Worm (Caenorhabditis elegans) whole organism, late embryonic: Measurements from ENCODE around the gene F33A8.7.

Experiments used
- C38D4.7 ChIP-seq: fragments of 200-800 bp; sonication (Bioruptor generic); optimal IDR thresholded peaks from 2 replicates; lab custom pipeline; 2018; ENCODE audit warnings: mild to moderate bottlenecking, missing genetic modification characterization, moderate library complexity, missing compliant biosample characterization
- K09A11.1 ChIP-seq: sonication (generic microtip); optimal IDR thresholded peaks from 2 replicates; lab custom pipeline; 2017; ENCODE audit warnings: antibody characterized with exemption, mild to moderate bottlenecking, missing genetic modification characterization, missing compliant biosample characterization; ENCODE audit not compliant: insufficient read depth
- ama-1 ChIP-seq: fragments of 150-350 bp; optimal IDR thresholded peaks from 2 replicates; lab custom pipeline; 2014
- ceh-31 ChIP-seq: sonication (generic microtip); optimal IDR thresholded peaks from 2 replicates; lab custom pipeline; 2016; ENCODE audit warnings: missing genetic modification characterization, missing compliant biosample characterization
- dmd-4 ChIP-seq: sonication (generic microtip); optimal IDR thresholded peaks from 2 replicates; lab custom pipeline; 2016; ENCODE audit warnings: borderline replicate concordance, missing genetic modification characterization, missing compliant biosample characterization
- dve-1 ChIP-seq: sonication (generic microtip); optimal IDR thresholded peaks from 2 replicates; lab custom pipeline; 2017; ENCODE audit warnings: antibody characterized with exemption, mild to moderate bottlenecking, missing genetic modification characterization, missing compliant biosample characterization
- elt-2 ChIP-seq: sonication (generic microtip); optimal IDR thresholded peaks from 2 replicates; lab custom pipeline; 2016; ENCODE audit warnings: missing genetic modification reagents, missing genetic modification characterization, missing compliant biosample characterization
- fax-1 ChIP-seq: sonication (generic microtip); optimal IDR thresholded peaks from 2 replicates; lab custom pipeline; 2016; ENCODE audit warnings: missing genotype, missing genetic modification characterization, missing compliant biosample characterization
- fkh-6 ChIP-seq: sonication (generic microtip); optimal IDR thresholded peaks from 2 replicates; lab custom pipeline; 2016; ENCODE audit warnings: missing genetic modification characterization, missing compliant biosample characterization
- lin-11 ChIP-seq: fragments of 200-800 bp; sonication (Bioruptor generic); optimal IDR thresholded peaks from 2 replicates; lab custom pipeline; 2018; ENCODE audit warnings: mild to moderate bottlenecking, missing genetic modification characterization, missing compliant biosample characterization
- tbx-2 ChIP-seq: sonication (generic microtip); optimal IDR thresholded peaks from 2 replicates; lab custom pipeline; 2016; ENCODE audit warnings: missing genetic modification characterization, missing compliant biosample characterization

- TF ChIP-seq dve-1 (no peak), lin-11 (tag; lab: Kevin White, UChicago) (no peak), elt-2 (no peak), fkh-6 (tag; lab: Kevin White, UChicago) (no peak), K09A11.1 (tag; lab: Kevin White, UChicago) (no peak), C38D4.7 (no peak), fax-1 (no peak), dmd-4 (tag; lab: Kevin White, UChicago) (no peak), tbx-2 (tag; lab: Kevin White, UChicago) (no peak), ceh-31 (tag; lab: Kevin White, UChicago) (no peak), ama-1 (lab: Kevin White, UChicago) (no peak)
Observed at ce11 chrII:11048930-11049329, 23.5 kb upstream of the F33A8.7 start, which contains the start of gene F33A8.4.
